Comparison of ENCODE assay signal across 1 fruit fly cellular context in genomic region chr3R:17603717-17604116, dm6.
TF ChIP-seq lines count a peak whose summit lies in the region.

No protein-coding gene starts in this region.

TF ChIP-seq in whole organism, embryonic, 481 proteins besides CTCF, POLR2A, EP300 and RAD21 (continued from another document and continues in another):
- TF ChIP-seq CG14667 (GFP tag; IDR thresholded peaks at IDR 0.05; lab: Robert Waterston, UW) (no peak), Dad (GFP tag; optimal IDR thresholded peaks at IDR 0.05; lab: Kevin White, UChicago) (no peak), CG1602 (GFP tag; optimal IDR thresholded peaks at IDR 0.05; lab: Kevin White, UChicago) (no peak), Max (GFP tag; optimal IDR thresholded peaks at IDR 0.05; lab: Kevin White, UChicago) (no peak), CG6654 (GFP tag; optimal IDR thresholded peaks at IDR 0.05; lab: Kevin White, UChicago) (no peak), CG4820 (GFP tag; optimal IDR thresholded peaks at IDR 0.05; lab: Kevin White, UChicago) (no peak), CG9797 (GFP tag; optimal IDR thresholded peaks at IDR 0.05; lab: Kevin White, UChicago) (no peak), CG32532 (GFP tag; IDR thresholded peaks at IDR 0.05; lab: Robert Waterston, UW) (no peak), otp (GFP tag; IDR thresholded peaks at IDR 0.05; lab: Robert Waterston, UW) (no peak), CG13424 (tag; optimal IDR thresholded peaks at IDR 0.05; lab: Kevin White, UChicago) (no peak), Asciz (GFP tag; optimal IDR thresholded peaks at IDR 0.05; lab: Kevin White, UChicago) (no peak), CG8290 (GFP tag; optimal IDR thresholded peaks at IDR 0.05; lab: Kevin White, UChicago) (no peak), CG8290 (tag; optimal IDR thresholded peaks at IDR 0.05; lab: Kevin White, UChicago) (no peak), CG8478 (optimal IDR thresholded peaks at IDR 0.05; lab: Kevin White, UChicago) (peak; percentile 91), peb (GFP tag; IDR thresholded peaks at IDR 0.05; lab: Robert Waterston, UW) (no peak), zfh2 (GFP tag; optimal IDR thresholded peaks at IDR 0.05; lab: Kevin White, UChicago) (no peak), scrt (GFP tag; optimal IDR thresholded peaks at IDR 0.05; lab: Kevin White, UChicago) (no peak), da (GFP tag; optimal IDR thresholded peaks at IDR 0.05; lab: Kevin White, UChicago) (no peak), repo (GFP tag; optimal IDR thresholded peaks at IDR 0.05; lab: Kevin White, UChicago) (no peak), bsh (GFP tag; optimal IDR thresholded peaks at IDR 0.05; lab: Kevin White, UChicago) (no peak), Dref (GFP tag; IDR thresholded peaks at IDR 0.05; lab: Robert Waterston, UW) (no peak), cato (GFP tag; optimal IDR thresholded peaks at IDR 0.05; lab: Kevin White, UChicago; ENCODE audit: borderline replicate concordance) (no peak), ap (GFP tag; IDR thresholded peaks at IDR 0.05; lab: Robert Waterston, UW) (no peak), CG11456 (GFP tag; IDR thresholded peaks at IDR 0.05; lab: Robert Waterston, UW) (no peak), inv (GFP tag; IDR thresholded peaks at IDR 0.05; lab: Robert Waterston, UW; ENCODE audit: partially characterized antibody) (0 out of 2 replicates have a peak, but pooled peaks have one; percentile 23), Optix (GFP tag; IDR thresholded peaks at IDR 0.05; lab: Robert Waterston, UW) (no peak), emc (GFP tag; optimal IDR thresholded peaks at IDR 0.05; lab: Kevin White, UChicago) (no peak), Xbp1 (GFP tag; optimal IDR thresholded peaks at IDR 0.05; lab: Kevin White, UChicago) (no peak), CG1529 (GFP tag; optimal IDR thresholded peaks at IDR 0.05; lab: Kevin White, UChicago) (no peak), CG13287 (GFP tag; IDR thresholded peaks at IDR 0.05; lab: Robert Waterston, UW; ENCODE audit: partially characterized antibody) (peak; percentile 43), insv (GFP tag; optimal IDR thresholded peaks at IDR 0.05; lab: Kevin White, UChicago) (no peak), sisA (GFP tag; IDR thresholded peaks at IDR 0.05; lab: Robert Waterston, UW) (no peak), CG31224 (GFP tag; IDR thresholded peaks at IDR 0.05; lab: Robert Waterston, UW) (peak; percentile 98), H2.0 (GFP tag; IDR thresholded peaks at IDR 0.05; lab: Robert Waterston, UW) (no peak), row (GFP tag; IDR thresholded peaks at IDR 0.05; lab: Robert Waterston, UW) (no peak), ash1 (GFP tag; optimal IDR thresholded peaks at IDR 0.05; lab: Kevin White, UChicago) (no peak), NC2β (GFP tag; optimal IDR thresholded peaks at IDR 0.05; lab: Kevin White, UChicago) (no peak), CG12659 (GFP tag; optimal IDR thresholded peaks at IDR 0.05; lab: Kevin White, UChicago) (no peak), Elba2 (GFP tag; optimal IDR thresholded peaks at IDR 0.05; lab: Kevin White, UChicago) (no peak), CG11085 (GFP tag; IDR thresholded peaks at IDR 0.05; lab: Robert Waterston, UW) (no peak), CG33557 (GFP tag; optimal IDR thresholded peaks at IDR 0.05; lab: Kevin White, UChicago) (no peak), dmrt11E (tag; optimal IDR thresholded peaks at IDR 0.05; lab: Kevin White, UChicago) (no peak), PHDP (tag; optimal IDR thresholded peaks at IDR 0.05; lab: Kevin White, UChicago) (no peak), D19B (GFP tag; optimal IDR thresholded peaks at IDR 0.05; lab: Kevin White, UChicago) (no peak), tap (tag; optimal IDR thresholded peaks at IDR 0.05; lab: Kevin White, UChicago) (no peak), aop (GFP tag; IDR thresholded peaks at IDR 0.05; lab: Robert Waterston, UW) (no peak), Ravus (GFP tag; IDR thresholded peaks at IDR 0.05; lab: Robert Waterston, UW) (no peak), Nf-YB (GFP tag; optimal IDR thresholded peaks at IDR 0.05; lab: Kevin White, UChicago) (no peak), sc (optimal IDR thresholded peaks at IDR 0.05; lab: Kevin White, UChicago) (no peak), sc (GFP tag; optimal IDR thresholded peaks at IDR 0.05; lab: Kevin White, UChicago) (no peak), CG7839 (tag; optimal IDR thresholded peaks at IDR 0.05; lab: Kevin White, UChicago) (no peak), CG4424 (GFP tag; optimal IDR thresholded peaks at IDR 0.05; lab: Kevin White, UChicago) (no peak), CG14965 (GFP tag; optimal IDR thresholded peaks at IDR 0.05; lab: Kevin White, UChicago; ENCODE audit: borderline replicate concordance) (no peak), ato (GFP tag; IDR thresholded peaks at IDR 0.05; lab: Robert Waterston, UW; ENCODE audit: partially characterized antibody) (no peak), Pdp1 (GFP tag; optimal IDR thresholded peaks at IDR 0.05; lab: Kevin White, UChicago) (no peak), CG11560 (tag; IDR thresholded peaks at IDR 0.05; lab: Robert Waterston, UW) (no peak), CG18262 (tag; optimal IDR thresholded peaks at IDR 0.05; lab: Kevin White, UChicago) (no peak), sima (GFP tag; optimal IDR thresholded peaks at IDR 0.05; lab: Kevin White, UChicago) (no peak), CG1647 (GFP tag; optimal IDR thresholded peaks at IDR 0.05; lab: Kevin White, UChicago) (no peak), tna (GFP tag; IDR thresholded peaks at IDR 0.05; lab: Robert Waterston, UW; ENCODE audit: partially characterized antibody) (no peak), wek (GFP tag; optimal IDR thresholded peaks at IDR 0.05; lab: Kevin White, UChicago) (no peak), CG18476 (GFP tag; optimal IDR thresholded peaks at IDR 0.05; lab: Kevin White, UChicago) (no peak), CG30403 (GFP tag; optimal IDR thresholded peaks at IDR 0.05; lab: Kevin White, UChicago) (no peak), TFAM (GFP tag; optimal IDR thresholded peaks at IDR 0.05; lab: Kevin White, UChicago) (no peak), CG30431 (GFP tag; optimal IDR thresholded peaks at IDR 0.05; lab: Kevin White, UChicago) (no peak), lmd (GFP tag; IDR thresholded peaks at IDR 0.05; lab: Robert Waterston, UW) (no peak), crc (GFP tag; optimal IDR thresholded peaks at IDR 0.05; lab: Kevin White, UChicago) (no peak), br (optimal IDR thresholded peaks at IDR 0.05; lab: Kevin White, UChicago) (no peak), CG12769 (tag; optimal IDR thresholded peaks at IDR 0.05; lab: Kevin White, UChicago) (no peak), chn (GFP tag; optimal IDR thresholded peaks at IDR 0.05; lab: Kevin White, UChicago) (peak; percentile 18), CG7987 (GFP tag; optimal IDR thresholded peaks at IDR 0.05; lab: Kevin White, UChicago) (no peak), CG7786 (GFP tag; optimal IDR thresholded peaks at IDR 0.05; lab: Kevin White, UChicago) (no peak), lbe (GFP tag; optimal IDR thresholded peaks at IDR 0.05; lab: Kevin White, UChicago) (no peak), CG10321 (GFP tag; IDR thresholded peaks at IDR 0.05; lab: Robert Waterston, UW) (no peak), ATbp (GFP tag; optimal IDR thresholded peaks at IDR 0.05; lab: Kevin White, UChicago) (no peak), CG16815 (GFP tag; optimal IDR thresholded peaks at IDR 0.05; lab: Kevin White, UChicago) (no peak), oc (tag; optimal IDR thresholded peaks at IDR 0.05; lab: Kevin White, UChicago) (no peak), fru (optimal IDR thresholded peaks at IDR 0.05; lab: Kevin White, UChicago) (no peak), sens-2 (GFP tag; IDR thresholded peaks at IDR 0.05; lab: Robert Waterston, UW) (no peak), Awh (GFP tag; IDR thresholded peaks at IDR 0.05; lab: Robert Waterston, UW) (no peak), p53 (GFP tag; optimal IDR thresholded peaks at IDR 0.05; lab: Kevin White, UChicago) (no peak), CG12299 (tag; optimal IDR thresholded peaks at IDR 0.05; lab: Kevin White, UChicago) (no peak), Gsc (GFP tag; IDR thresholded peaks at IDR 0.05; lab: Robert Waterston, UW) (no peak), Dbx (GFP tag; IDR thresholded peaks at IDR 0.05; lab: Robert Waterston, UW) (no peak), CG1832 (GFP tag; optimal IDR thresholded peaks at IDR 0.05; lab: Kevin White, UChicago) (no peak), HLH54F (GFP tag; optimal IDR thresholded peaks at IDR 0.05; lab: Kevin White, UChicago) (no peak), Xrp1 (GFP tag; IDR thresholded peaks at IDR 0.05; lab: Robert Waterston, UW) (no peak), trh (GFP tag; optimal IDR thresholded peaks at IDR 0.05; lab: Kevin White, UChicago) (no peak), Dek (tag; optimal IDR thresholded peaks at IDR 0.05; lab: Kevin White, UChicago) (peak; percentile 23), CG8089 (GFP tag; optimal IDR thresholded peaks at IDR 0.05; lab: Kevin White, UChicago) (no peak), CG17328 (GFP tag; IDR thresholded peaks at IDR 0.05; lab: Robert Waterston, UW) (no peak), HLH4C (GFP tag; IDR thresholded peaks at IDR 0.05; lab: Robert Waterston, UW; ENCODE audit: partially characterized antibody) (0 out of 3 replicates have a peak, but pooled peaks have one; percentile 14), CG31388 (GFP tag; optimal IDR thresholded peaks at IDR 0.05; lab: Kevin White, UChicago) (no peak), NFAT (GFP tag; IDR thresholded peaks at IDR 0.05; lab: Robert Waterston, UW) (no peak), Spps (tag; optimal IDR thresholded peaks at IDR 0.05; lab: Kevin White, UChicago) (no peak), CG14710 (tag; optimal IDR thresholded peaks at IDR 0.05; lab: Kevin White, UChicago) (no peak), CG9876 (GFP tag; optimal IDR thresholded peaks at IDR 0.05; lab: Kevin White, UChicago) (no peak), Atf3 (GFP tag; optimal IDR thresholded peaks at IDR 0.05; lab: Kevin White, UChicago) (no peak), CG15073 (GFP tag; optimal IDR thresholded peaks at IDR 0.05; lab: Kevin White, UChicago) (no peak), CG17829 (tag; optimal IDR thresholded peaks at IDR 0.05; lab: Kevin White, UChicago) (no peak), Nf-YA (GFP tag; IDR thresholded peaks at IDR 0.05; lab: Robert Waterston, UW) (no peak), ftz-f1 (GFP tag; optimal IDR thresholded peaks at IDR 0.05; lab: Kevin White, UChicago) (no peak), so (GFP tag; IDR thresholded peaks at IDR 0.05; lab: Robert Waterston, UW) (no peak), Abd-B (GFP tag; optimal IDR thresholded peaks at IDR 0.05; lab: Kevin White, UChicago) (no peak), CG12744 (GFP tag; optimal IDR thresholded peaks at IDR 0.05; lab: Kevin White, UChicago) (no peak), CG13624 (GFP tag; optimal IDR thresholded peaks at IDR 0.05; lab: Kevin White, UChicago) (no peak), Ada2b (GFP tag; IDR thresholded peaks at IDR 0.05; lab: Robert Waterston, UW) (no peak), Doc3 (GFP tag; IDR thresholded peaks at IDR 0.05; lab: Robert Waterston, UW; ENCODE audit: partially characterized antibody) (0 out of 3 replicates have a peak, but pooled peaks have one; percentile 38), kay (GFP tag; optimal IDR thresholded peaks at IDR 0.05; lab: Kevin White, UChicago) (no peak), crol (GFP tag; IDR thresholded peaks at IDR 0.05; lab: Robert Waterston, UW) (peak; percentile 90), Opbp (GFP tag; IDR thresholded peaks at IDR 0.05; lab: Robert Waterston, UW; ENCODE audit: partially characterized antibody) (peak; percentile 46; the same call in 1 of the 3 replicates), pho (GFP tag; optimal IDR thresholded peaks at IDR 0.05; lab: Kevin White, UChicago) (no peak), Chrac-16 (GFP tag; optimal IDR thresholded peaks at IDR 0.05; lab: Kevin White, UChicago) (no peak), CG10267 (tag; optimal IDR thresholded peaks at IDR 0.05; lab: Kevin White, UChicago) (no peak), fd3F (GFP tag; optimal IDR thresholded peaks at IDR 0.05; lab: Kevin White, UChicago) (no peak), bowl (GFP tag; IDR thresholded peaks at IDR 0.05; lab: Robert Waterston, UW) (no peak), CG15601 (tag; optimal IDR thresholded peaks at IDR 0.05; lab: Kevin White, UChicago) (no peak), pb (GFP tag; optimal IDR thresholded peaks at IDR 0.05; lab: Kevin White, UChicago) (no peak), BEAF-32 (GFP tag; optimal IDR thresholded peaks at IDR 0.05; lab: Kevin White, UChicago) (no peak), Mes4 (GFP tag; optimal IDR thresholded peaks at IDR 0.05; lab: Kevin White, UChicago) (no peak), CG42726 (GFP tag; IDR thresholded peaks at IDR 0.05; lab: Robert Waterston, UW; ENCODE audit: partially characterized antibody) (peak; percentile 64; the same call in 1 of the 2 replicates), kni (GFP tag; optimal IDR thresholded peaks at IDR 0.05; lab: Kevin White, UChicago) (peak; percentile 48), CG9817 (tag; optimal IDR thresholded peaks at IDR 0.05; lab: Kevin White, UChicago) (no peak), HLHmδ (GFP tag; optimal IDR thresholded peaks at IDR 0.05; lab: Kevin White, UChicago) (peak; percentile 76), CG3065 (GFP tag; optimal IDR thresholded peaks at IDR 0.05; lab: Kevin White, UChicago) (no peak), CG15514 (GFP tag; optimal IDR thresholded peaks at IDR 0.05; lab: Kevin White, UChicago) (peak; percentile 11), twi (tag; optimal IDR thresholded peaks at IDR 0.05; lab: Kevin White, UChicago) (peak; percentile 94), CG31365 (tag; optimal IDR thresholded peaks at IDR 0.05; lab: Kevin White, UChicago) (no peak), CG6813 (GFP tag; optimal IDR thresholded peaks at IDR 0.05; lab: Kevin White, UChicago) (no peak), CG9932 (GFP tag; IDR thresholded peaks at IDR 0.05; lab: Robert Waterston, UW) (peak; percentile 32; the same call in 1 of the 2 replicates), CG7928 (GFP tag; optimal IDR thresholded peaks at IDR 0.05; lab: Kevin White, UChicago) (no peak), CG12104 (GFP tag; optimal IDR thresholded peaks at IDR 0.05; lab: Kevin White, UChicago) (no peak), Fer1 (GFP tag; optimal IDR thresholded peaks at IDR 0.05; lab: Kevin White, UChicago) (no peak), CG3838 (GFP tag; optimal IDR thresholded peaks at IDR 0.05; lab: Kevin White, UChicago) (no peak), CoRest (tag; optimal IDR thresholded peaks at IDR 0.05; lab: Kevin White, UChicago) (no peak), CG9215 (GFP tag; IDR thresholded peaks at IDR 0.05; lab: Robert Waterston, UW) (no peak), CG11398 (GFP tag; optimal IDR thresholded peaks at IDR 0.05; lab: Kevin White, UChicago) (no peak), gcm2 (GFP tag; optimal IDR thresholded peaks at IDR 0.05; lab: Kevin White, UChicago) (no peak)
